Worm (Caenorhabditis elegans) whole organism, young adult: ENCODE data around the gene col-106.

ENCODE experiments used
- B0035.1 ChIP-seq: sonication (generic microtip); optimal IDR thresholded peaks from 2 replicates; lab custom pipeline; 2016; ENCODE audit warnings: missing genetic modification characterization, mild to moderate bottlenecking, missing compliant biosample characterization, missing genotype, missing genetic modification reagents
- B0261.1 ChIP-seq: sonication (generic microtip); optimal IDR thresholded peaks from 2 replicates; lab custom pipeline; 2016; ENCODE audit warnings: mild to moderate bottlenecking, missing genetic modification characterization, moderate library complexity, missing compliant biosample characterization
- F33H1.4 ChIP-seq: fragments of 200-800 bp; sonication (Bioruptor generic); IDR thresholded peaks from 2 replicates; pipeline ENCODE4 v1.3.6; 2022; ENCODE audit warnings: missing genetic modification reagents, missing genetic modification characterization, missing compliant biosample characterization
- F39B2.1 ChIP-seq: fragments of 200-800 bp; sonication (Bioruptor generic); IDR thresholded peaks from 2 replicates; pipeline ENCODE4 v1.3.6; 2022; ENCODE audit warnings: missing genetic modification reagents, missing genetic modification characterization, missing compliant biosample characterization
- K11D2.4 ChIP-seq: fragments of 200-800 bp; sonication (Bioruptor generic); IDR thresholded peaks from 2 replicates; pipeline ENCODE4 v1.3.6; 2022; ENCODE audit warnings: missing genetic modification reagents, missing genetic modification characterization, missing compliant biosample characterization
- T07F8.4 ChIP-seq: sonication (generic microtip); optimal IDR thresholded peaks from 2 replicates; lab custom pipeline; 2016; ENCODE audit warnings: mild to moderate bottlenecking, missing genetic modification characterization, moderate library complexity, missing compliant biosample characterization
- Y53F4B.3 ChIP-seq: fragments of 200-800 bp; sonication (Bioruptor generic); IDR thresholded peaks from 2 replicates; pipeline ENCODE4 v1.3.6; 2022; ENCODE audit warnings: missing genetic modification reagents, missing genetic modification characterization, missing compliant biosample characterization
- akir-1 ChIP-seq: fragments of 200-800 bp; sonication (Bioruptor generic); optimal IDR thresholded peaks from 2 replicates; lab custom pipeline; 2018; ENCODE audit warnings: mild to moderate bottlenecking, missing genetic modification characterization, moderate library complexity, missing compliant biosample characterization
- aptf-3 ChIP-seq: fragments of 200-800 bp; sonication (Bioruptor generic); IDR thresholded peaks from 2 replicates; pipeline ENCODE4 v1.3.6; 2022; ENCODE audit warnings: missing genetic modification characterization, missing compliant biosample characterization
- attf-6 ChIP-seq: fragments of 200-800 bp; sonication (Bioruptor generic); IDR thresholded peaks from 2 replicates; pipeline ENCODE4 v1.3.6; 2022; ENCODE audit warnings: missing genetic modification reagents, missing genetic modification characterization, missing compliant biosample characterization
- bed-2 ChIP-seq: fragments of 200-800 bp; sonication (Bioruptor generic); IDR thresholded peaks from 2 replicates; pipeline ENCODE4 v1.3.6; 2022; ENCODE audit warnings: missing genetic modification reagents, missing genetic modification characterization, missing compliant biosample characterization
- ccch-3 ChIP-seq: fragments of 200-800 bp; sonication (Bioruptor generic); optimal IDR thresholded peaks from 2 replicates; lab custom pipeline; 2018; ENCODE audit warnings: mild to moderate bottlenecking, missing genetic modification characterization, missing compliant biosample characterization
- ceh-40 ChIP-seq: fragments of 200-800 bp; sonication (Bioruptor generic); IDR thresholded peaks from 2 replicates; pipeline ENCODE4 v1.3.6; 2022; ENCODE audit warnings: missing genetic modification characterization, missing compliant biosample characterization
- egrh-3 ChIP-seq: fragments of 200-800 bp; sonication (Bioruptor generic); IDR thresholded peaks from 2 replicates; pipeline ENCODE4 v1.3.6; 2022; ENCODE audit warnings: missing genetic modification reagents, missing genetic modification characterization, missing compliant biosample characterization
- hlh-12 ChIP-seq: sonication (generic microtip); optimal IDR thresholded peaks from 2 replicates; lab custom pipeline; 2016; ENCODE audit warnings: missing genetic modification characterization, missing compliant biosample characterization
- hmg-1.2 ChIP-seq: fragments of 200-800 bp; sonication (Bioruptor generic); IDR thresholded peaks from 2 replicates; pipeline ENCODE4 v1.3.6; 2022; ENCODE audit warnings: missing genetic modification reagents, missing genetic modification characterization, missing compliant biosample characterization
- hsf-1 ChIP-seq: fragments of 200-800 bp; sonication (Bioruptor generic); IDR thresholded peaks from 2 replicates; pipeline ENCODE4 v1.3.6; 2022; ENCODE audit warnings: missing genetic modification reagents, missing genetic modification characterization, missing compliant biosample characterization
- let-607 ChIP-seq, 2 experiments: fragments of 200-800 bp in 1 of 2; sonication (Bioruptor generic) in 1 of 2; sonication (generic microtip) in 1 of 2; optimal IDR thresholded peaks; 2 replicates each; lab custom pipeline; 2016 to 2018; ENCODE audit warnings: mild to moderate bottlenecking in 2 of 2, missing compliant biosample characterization in 2 of 2, missing genetic modification characterization in 2 of 2, moderate library complexity in 2 of 2, missing genotype in 1 of 2
- lin-26 ChIP-seq: fragments of 200-800 bp; sonication (Bioruptor generic); IDR thresholded peaks from 2 replicates; pipeline ENCODE4 v1.3.6; 2022; ENCODE audit warnings: missing genetic modification reagents, missing genetic modification characterization, missing compliant biosample characterization
- lin-35 ChIP-seq, 3 experiments: fragments of 150-350 bp in 2 of 3; sonication (generic microtip) in 1 of 3; optimal IDR thresholded peaks; 2 replicates each; lab custom pipeline; 2014 to 2018; ENCODE audit warnings: missing biosample characterization in 3 of 3, missing genetic modification characterization in 3 of 3, missing genetic modification reagents in 3 of 3
- lir-1 ChIP-seq: fragments of 200-800 bp; sonication (Bioruptor generic); conservative IDR thresholded peaks from 2 replicates; pipeline ENCODE4 v1.3.6; 2022; ENCODE audit warnings: missing genetic modification reagents, missing genetic modification characterization, missing compliant biosample characterization
- mcd-1 ChIP-seq: fragments of 200-800 bp; sonication (Bioruptor generic); IDR thresholded peaks from 2 replicates; pipeline ENCODE4 v1.3.6; 2022; ENCODE audit warnings: missing genetic modification reagents, missing genetic modification characterization, missing compliant biosample characterization
- mel-28 ChIP-seq: sonication (generic microtip); optimal IDR thresholded peaks from 2 replicates; lab custom pipeline; 2016; ENCODE audit warnings: borderline replicate concordance, mild to moderate bottlenecking, missing genetic modification characterization, missing compliant biosample characterization
- pbrm-1 ChIP-seq: fragments of 200-800 bp; sonication (Bioruptor generic); IDR thresholded peaks from 2 replicates; pipeline ENCODE4 v1.3.6; 2022; ENCODE audit warnings: missing genetic modification reagents, missing genetic modification characterization, missing compliant biosample characterization
- rec-8 ChIP-seq, 2 experiments: sonication (generic microtip); optimal IDR thresholded peaks; 2 replicates each; lab custom pipeline; 2016; ENCODE audit warnings: mild to moderate bottlenecking in 2 of 2, missing genetic modification characterization in 2 of 2, missing genetic modification reagents in 2 of 2, missing genotype in 2 of 2, missing biosample characterization in 1 of 2, missing compliant biosample characterization in 1 of 2, moderate library complexity in 1 of 2
- rpc-1 ChIP-seq, 2 experiments: fragments of 150-350 bp in 1 of 2; sonication (generic microtip) in 1 of 2; optimal IDR thresholded peaks; 2 replicates each; lab custom pipeline; 2014 to 2018; ENCODE audit warnings: missing biosample characterization in 1 of 2, missing genetic modification characterization in 1 of 2, missing genetic modification reagents in 1 of 2, missing genotype in 1 of 2
- snpc-1.3 ChIP-seq: sonication (generic microtip); optimal IDR thresholded peaks from 2 replicates; lab custom pipeline; 2017; ENCODE audit warnings: missing genetic modification characterization, mild to moderate bottlenecking, missing compliant biosample characterization, antibody characterized with exemption, moderate library complexity, missing genotype, missing genetic modification reagents; ENCODE audit not compliant: insufficient read depth
- tbp1 ChIP-seq: fragments of 200-800 bp; sonication (Bioruptor generic); optimal IDR thresholded peaks from 2 replicates; lab custom pipeline; 2018; ENCODE audit warnings: mild to moderate bottlenecking, missing genetic modification characterization, missing compliant biosample characterization
- zfh-2 ChIP-seq: fragments of 200-800 bp; sonication (Bioruptor generic); conservative IDR thresholded peaks from 2 replicates; pipeline ENCODE4 v1.3.6; 2022; ENCODE audit warnings: missing genetic modification reagents, missing genetic modification characterization, missing compliant biosample characterization
- zim-3 ChIP-seq: sonication (generic microtip); optimal IDR thresholded peaks from 2 replicates; lab custom pipeline; 2017; ENCODE audit warnings: mild to moderate bottlenecking, missing genetic modification characterization, moderate library complexity, missing compliant biosample characterization
- ztf-18 ChIP-seq: sonication (generic microtip); optimal IDR thresholded peaks from 2 replicates; lab custom pipeline; 2016; ENCODE audit warnings: missing genotype, mild to moderate bottlenecking, missing genetic modification characterization, missing compliant biosample characterization
- ztf-28 ChIP-seq: fragments of 200-800 bp; sonication (Bioruptor generic); IDR thresholded peaks from 2 replicates; pipeline ENCODE4 v1.3.6; 2022; ENCODE audit warnings: missing genetic modification reagents, missing genetic modification characterization, missing compliant biosample characterization

Gene col-106

ce11 chrIV:1478649-1479048 lies 18.1 kb upstream of the col-106 start (continued):
- TF ChIP-seq hlh-12 (tag; lab: Kevin White, UChicago) (no peak), zim-3 (tag; lab: Kevin White, UChicago) (no peak), K11D2.4 (GFP tag; lab: Robert Waterston, UW) (no peak), bed-2 (no peak), pbrm-1 (no peak), ccch-3 (no peak), tbp1 (peak; percentile 57), attf-6 (GFP tag; lab: Robert Waterston, UW) (no peak)

DNA sequence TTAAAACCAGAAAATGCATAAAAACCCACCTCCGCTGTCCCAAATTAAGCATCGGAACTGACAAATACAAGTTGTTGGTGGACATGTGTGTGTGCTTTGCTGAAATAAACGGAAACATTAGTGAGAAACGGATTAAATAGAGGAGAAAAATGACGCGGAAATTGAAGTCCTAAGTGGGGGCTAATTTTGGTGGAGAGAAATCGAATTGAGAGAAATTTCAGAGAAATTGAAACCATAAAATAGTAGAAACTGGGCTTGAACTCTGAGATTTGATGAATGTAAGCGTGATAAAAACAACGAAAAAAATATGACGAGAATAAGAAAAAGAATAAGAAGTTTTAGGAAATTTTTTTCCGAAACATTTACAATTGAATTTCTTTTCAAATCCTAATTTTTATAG lies 14.4 kb upstream of the col-106 start, which contains the start of gene Y77E11A.12:
Gene Y77E11A.12, minus strand, starts transcription at position 101 of the 400 bp plus-strand sequence.
- no peak for TF ChIP-seq zim-3 (tag; lab: Kevin White, UChicago)

DNA sequence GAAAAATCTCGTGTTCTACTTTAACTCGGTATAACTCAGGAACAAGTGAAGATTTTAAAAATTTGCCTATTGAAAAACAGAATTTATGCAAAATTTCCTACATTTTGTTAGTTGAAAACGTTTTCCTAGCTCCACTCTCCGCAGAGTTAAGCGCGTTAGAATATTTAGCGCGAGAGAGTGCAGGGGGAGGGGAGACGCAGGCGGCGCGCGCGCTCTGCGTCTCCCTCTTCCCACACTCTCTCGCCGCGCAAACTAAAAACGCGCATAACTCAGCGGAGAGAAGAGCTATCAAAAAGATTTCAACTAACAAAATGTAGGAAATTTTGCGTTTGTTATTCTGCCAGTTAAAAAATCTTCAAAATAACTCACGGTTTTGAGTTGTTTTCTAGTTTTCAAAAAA lies 11.6 kb upstream of the col-106 start:
- no peak for TF ChIP-seq rec-8 (tag; optimal IDR thresholded peaks at IDR 0.05; lab: Kevin White, UChicago)
- TF ChIP-seq mel-28 (tag; lab: Kevin White, UChicago): no peak
- TF ChIP-seq mcd-1 (GFP tag; lab: Robert Waterston, UW): 0 out of 2 replicates have a peak, but pooled peaks have one; percentile 22
- peak; percentile 55; the same call in 1 of the 2 replicates for TF ChIP-seq zfh-2 (GFP tag; lab: Robert Waterston, UW)
- no peak for TF ChIP-seq F39B2.1
- peak; percentile 91 for TF ChIP-seq hmg-1.2 (GFP tag; lab: Robert Waterston, UW)

DNA sequence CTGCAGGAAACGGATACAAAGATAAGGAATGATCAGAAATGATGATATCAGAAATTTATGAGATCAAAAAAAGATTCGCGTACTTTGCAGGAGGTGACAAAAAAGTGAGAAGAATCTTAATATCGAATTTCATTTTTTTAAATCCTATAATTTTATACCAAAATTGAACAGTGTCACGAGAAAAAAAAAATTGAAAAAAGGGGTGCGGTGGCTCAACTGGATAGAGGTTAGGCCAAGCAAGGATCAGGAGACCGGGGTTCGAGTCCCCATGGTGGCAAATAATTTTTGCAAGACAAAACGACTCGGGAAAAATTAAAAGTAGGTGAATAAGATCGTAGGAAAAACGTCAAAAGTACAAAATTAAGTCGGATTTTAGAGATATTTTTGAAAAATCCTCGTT lies 9.8 kb upstream of the col-106 start:
- TF ChIP-seq akir-1 (GFP tag; lab: Kevin White, UChicago) (no peak), lin-26 (0 out of 2 replicates have a peak, but pooled peaks have one; percentile 45), lin-35 (GFP tag; optimal IDR thresholded peaks at IDR 0.05; lab: Kevin White, UChicago) (no peak), B0261.1 (tag; lab: Kevin White, UChicago) (peak; percentile 58), ztf-28 (GFP tag; lab: Robert Waterston, UW) (no peak), tbp1 (peak; percentile 82), F33H1.4 (GFP tag; lab: Robert Waterston, UW) (0 out of 2 replicates have a peak, but pooled peaks have one; percentile 11), rpc-1 (optimal IDR thresholded peaks at IDR 0.05; lab: Kevin White, UChicago) (peak; percentile 39), rpc-1 (tag; optimal IDR thresholded peaks at IDR 0.05; lab: Kevin White, UChicago) (peak; percentile 68)

ce11 chrIV:1469093-1469492 lies 8.5 kb upstream of the col-106 start:
- TF ChIP-seq ceh-40 (GFP tag; lab: Robert Waterston, UW): no peak
- peak; percentile 35; the same call in 1 of the 2 replicates for TF ChIP-seq egrh-3 (GFP tag; lab: Robert Waterston, UW)
- peak; percentile 85 for TF ChIP-seq hmg-1.2 (GFP tag; lab: Robert Waterston, UW)
- TF ChIP-seq, all 124 proteins: peak for 2

DNA sequence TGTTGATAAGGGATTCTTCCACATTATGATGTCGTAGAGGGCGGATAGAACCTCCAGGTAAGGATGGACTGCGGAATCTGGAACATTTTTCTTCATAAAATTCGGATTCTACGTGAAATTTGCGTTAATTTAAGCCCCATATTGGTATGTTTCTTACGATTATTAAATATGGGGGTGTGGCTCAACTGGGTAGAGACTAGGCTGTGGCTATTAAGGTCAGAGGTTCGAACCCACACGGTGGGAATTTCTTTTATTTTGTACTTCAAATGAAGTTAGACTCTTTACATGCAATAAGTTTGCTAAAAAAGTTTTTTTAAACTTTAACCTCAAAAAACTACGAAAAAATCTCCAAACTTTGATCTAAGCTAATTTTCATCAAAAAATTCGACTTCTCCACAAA lies 4.9 kb upstream of the col-106 start:
- TF ChIP-seq snpc-1.3: no peak
- TF ChIP-seq aptf-3: no peak
- TF ChIP-seq hsf-1 (GFP tag; lab: Robert Waterston, UW): no peak
- TF ChIP-seq ztf-18: no peak
- TF ChIP-seq T07F8.4 (tag; lab: Kevin White, UChicago): no peak
- no peak for TF ChIP-seq let-607 (tag; optimal IDR thresholded peaks at IDR 0.05; lab: Kevin White, UChicago)
- no peak for TF ChIP-seq B0035.1 (tag; lab: Kevin White, UChicago)
- peak; percentile 44 for TF ChIP-seq B0261.1 (tag; lab: Kevin White, UChicago)
- TF ChIP-seq Y53F4B.3: no peak
- TF ChIP-seq tbp1: peak; percentile 77
- TF ChIP-seq rpc-1 (optimal IDR thresholded peaks at IDR 0.05; lab: Kevin White, UChicago): peak; percentile 47
- TF ChIP-seq rpc-1 (tag; optimal IDR thresholded peaks at IDR 0.05; lab: Kevin White, UChicago): peak; percentile 71
- TF ChIP-seq lir-1: no peak
